Fruit fly (Drosophila melanogaster) whole organism: Measurements from ENCODE around the gene Mf.

Experiments used
- CG8478 ChIP-seq: fragments of >200 bp; optimal IDR thresholded peaks from 2 replicates; lab custom pipeline; 2018; ENCODE audit warnings: inconsistent platforms
- Dll ChIP-seq: fragments of >200 bp; optimal IDR thresholded peaks from 2 replicates; lab custom pipeline; 2017
- EcR ChIP-seq, 2 experiments: fragments of >200 bp; optimal IDR thresholded peaks; 2 replicates each; lab custom pipeline; 2017; ENCODE audit warnings: missing biosample characterization in 2 of 2, missing genetic modification characterization in 2 of 2, missing genetic modification reagents in 2 of 2
- pan ChIP-seq: fragments of >200 bp; optimal IDR thresholded peaks from 2 replicates; lab custom pipeline; 2017
- psq ChIP-seq: fragments of >200 bp; optimal IDR thresholded peaks from 2 replicates; lab custom pipeline; 2017
- usp ChIP-seq: fragments of >200 bp; optimal IDR thresholded peaks from 2 replicates; lab custom pipeline; 2017; ENCODE audit warnings: missing biosample characterization, missing genetic modification characterization, mixed read lengths

The Mf gene

dm6 chr3R:15198052-15198793 is 16.9 kb upstream of the Mf start:
- TF ChIP-seq Dll (lab: Kevin White, UChicago) (no peak), EcR (GFP tag; optimal IDR thresholded peaks at IDR 0.05; lab: Kevin White, UChicago) (no peak), usp (GFP tag; lab: Kevin White, UChicago) (no peak), pan (lab: Kevin White, UChicago) (no peak), CG8478 (lab: Kevin White, UChicago) (no peak), psq (lab: Kevin White, UChicago) (no peak)

dm6 chr3R:15197373-15197772 is 16.1 kb upstream of the Mf start:
- TF ChIP-seq CG8478 (lab: Kevin White, UChicago): no peak
- TF ChIP-seq EcR (GFP tag; optimal IDR thresholded peaks at IDR 0.05; lab: Kevin White, UChicago): no peak
- no peak for TF ChIP-seq psq (lab: Kevin White, UChicago)
- TF ChIP-seq Dll (lab: Kevin White, UChicago): no peak
- no peak for TF ChIP-seq pan (lab: Kevin White, UChicago)
- TF ChIP-seq usp (GFP tag; lab: Kevin White, UChicago): no peak

dm6 chr3R:15196134-15197034 is 15.1 kb upstream of the Mf start, which contains the start of the genes Kpc1 and CG42542:
Gene Kpc1, minus strand, starts transcription at chr3R:15196210.
Gene CG42542, plus strand, starts transcription at chr3R:15196598.
- TF ChIP-seq CG8478 (lab: Kevin White, UChicago) (no peak), pan (lab: Kevin White, UChicago) (no peak), EcR (GFP tag; optimal IDR thresholded peaks at IDR 0.05; lab: Kevin White, UChicago) (no peak), usp (GFP tag; lab: Kevin White, UChicago) (no peak), Dll (lab: Kevin White, UChicago) (no peak), psq (lab: Kevin White, UChicago) (no peak)

dm6 chr3R:15177230-15177629 is 4.1 kb downstream of the Mf start:
- TF ChIP-seq usp (GFP tag; lab: Kevin White, UChicago): no peak
- no peak for TF ChIP-seq CG8478 (lab: Kevin White, UChicago)
- no peak for TF ChIP-seq psq (lab: Kevin White, UChicago)
- TF ChIP-seq Dll (lab: Kevin White, UChicago): no peak
- no peak for TF ChIP-seq pan (lab: Kevin White, UChicago)
- TF ChIP-seq EcR (GFP tag; optimal IDR thresholded peaks at IDR 0.05; lab: Kevin White, UChicago): no peak

dm6 chr3R:15149772-15150512 is 31.4 kb downstream of the Mf start, which contains the start of gene Gyc88E:
Gene Gyc88E, plus strand, starts transcription at chr3R:15150375.
- TF ChIP-seq EcR (GFP tag; optimal IDR thresholded peaks at IDR 0.05; lab: Kevin White, UChicago): no peak
- no peak for TF ChIP-seq CG8478 (lab: Kevin White, UChicago)
- no peak for TF ChIP-seq usp (GFP tag; lab: Kevin White, UChicago)
- no peak for TF ChIP-seq pan (lab: Kevin White, UChicago)
- TF ChIP-seq Dll (lab: Kevin White, UChicago): no peak
- TF ChIP-seq psq (lab: Kevin White, UChicago): no peak

- TF ChIP-seq EcR (GFP tag; optimal IDR thresholded peaks at IDR 0.05; lab: Kevin White, UChicago): no peak
Observed at dm6 chr3R:15148562-15148961, 32.7 kb downstream of the Mf start.

- no peak for TF ChIP-seq psq (lab: Kevin White, UChicago)
- no peak for TF ChIP-seq usp (GFP tag; lab: Kevin White, UChicago)
- no peak for TF ChIP-seq Dll (lab: Kevin White, UChicago)
- no peak for TF ChIP-seq pan (lab: Kevin White, UChicago)
- no peak for TF ChIP-seq CG8478 (lab: Kevin White, UChicago)
- TF ChIP-seq EcR (GFP tag; optimal IDR thresholded peaks at IDR 0.05; lab: Kevin White, UChicago): no peak
Observed at dm6 chr3R:15147872-15148444, 33.4 kb downstream of the Mf start.

- no peak for TF ChIP-seq Dll (lab: Kevin White, UChicago)
- no peak for TF ChIP-seq EcR (GFP tag; optimal IDR thresholded peaks at IDR 0.05; lab: Kevin White, UChicago)
Observed at dm6 chr3R:15147038-15147744, 34.1 kb downstream of the Mf start, which contains the start of gene Glys. Gene Glys, minus strand, starts transcription at chr3R:15147531.

- TF ChIP-seq pan (lab: Kevin White, UChicago) (no peak), psq (lab: Kevin White, UChicago) (no peak), Dll (lab: Kevin White, UChicago) (no peak), CG8478 (lab: Kevin White, UChicago) (no peak), usp (GFP tag; lab: Kevin White, UChicago) (no peak), EcR (GFP tag; optimal IDR thresholded peaks at IDR 0.05; lab: Kevin White, UChicago) (no peak)
Observed at dm6 chr3R:15146408-15147037, 34.8 kb downstream of the Mf start.
